Worm (Caenorhabditis elegans) whole organism, young adult: ENCODE data around the gene mmad-1.

Experiments used
- B0336.3 ChIP-seq: fragments of 200-800 bp; sonication (Bioruptor generic); IDR thresholded peaks from 2 replicates; pipeline ENCODE4 v1.3.6; 2022; ENCODE audit warnings: missing genetic modification characterization, missing compliant biosample characterization
- C17E4.6 ChIP-seq: fragments of 200-800 bp; sonication (Bioruptor generic); IDR thresholded peaks from 2 replicates; pipeline ENCODE4 v1.3.6; 2022; ENCODE audit warnings: missing genetic modification reagents, missing genetic modification characterization, missing compliant biosample characterization
- D2030.7 ChIP-seq: fragments of 200-800 bp; sonication (Bioruptor generic); IDR thresholded peaks from 2 replicates; pipeline ENCODE4 v1.3.6; 2022; ENCODE audit warnings: missing genetic modification reagents, missing genetic modification characterization, missing compliant biosample characterization
- F10E7.11 ChIP-seq: sonication (generic microtip); optimal IDR thresholded peaks from 2 replicates; lab custom pipeline; 2017; ENCODE audit warnings: mild to moderate bottlenecking, missing genetic modification characterization, moderate library complexity, missing compliant biosample characterization
- F37B4.10 ChIP-seq: fragments of 200-800 bp; sonication (Bioruptor generic); IDR thresholded peaks from 2 replicates; pipeline ENCODE4 v1.3.6; 2022; ENCODE audit warnings: missing genetic modification characterization, missing compliant biosample characterization
- F52B5.7 ChIP-seq: sonication (generic microtip); optimal IDR thresholded peaks from 2 replicates; lab custom pipeline; 2016; ENCODE audit warnings: mild to moderate bottlenecking, missing genetic modification characterization, missing compliant biosample characterization
- Y79H2A.3 ChIP-seq: fragments of 200-800 bp; sonication (Bioruptor generic); conservative IDR thresholded peaks from 2 replicates; pipeline ENCODE4 v1.3.6; 2022; ENCODE audit warnings: missing genetic modification reagents, missing genetic modification characterization, missing compliant biosample characterization
- atf-7 ChIP-seq: sonication (generic microtip); optimal IDR thresholded peaks from 2 replicates; lab custom pipeline; 2017; ENCODE audit warnings: mild to moderate bottlenecking, missing genetic modification characterization, missing compliant biosample characterization
- bed-2 ChIP-seq: fragments of 200-800 bp; sonication (Bioruptor generic); IDR thresholded peaks from 2 replicates; pipeline ENCODE4 v1.3.6; 2022; ENCODE audit warnings: missing genetic modification reagents, missing genetic modification characterization, missing compliant biosample characterization
- cebp-1 ChIP-seq, 2 experiments: fragments of 200-800 bp in 1 of 2; sonication (Bioruptor generic) in 1 of 2; sonication (generic microtip) in 1 of 2; IDR thresholded peaks in 1 of 2; optimal IDR thresholded peaks in 1 of 2; 2 replicates each; pipeline versions ENCODE4 v1.3.6 to Lab custom; 2017 to 2022; ENCODE audit warnings: missing compliant biosample characterization in 2 of 2, missing genetic modification characterization in 2 of 2, mild to moderate bottlenecking in 1 of 2, missing genetic modification reagents in 1 of 2, moderate library complexity in 1 of 2
- ceh-58 ChIP-seq: fragments of 200-800 bp; sonication (Bioruptor generic); IDR thresholded peaks from 2 replicates; pipeline ENCODE4 v1.3.6; 2022; ENCODE audit warnings: missing genetic modification characterization, missing compliant biosample characterization
- ceh-79 ChIP-seq: sonication (generic microtip); optimal IDR thresholded peaks from 2 replicates; lab custom pipeline; 2017; ENCODE audit warnings: mild to moderate bottlenecking, missing genetic modification characterization, missing compliant biosample characterization
- egl-18 ChIP-seq: fragments of 200-800 bp; sonication (Bioruptor generic); IDR thresholded peaks from 2 replicates; pipeline ENCODE4 v1.3.6; 2022; ENCODE audit warnings: missing genetic modification reagents, missing genetic modification characterization, missing compliant biosample characterization
- ekl-4 ChIP-seq: fragments of 200-800 bp; sonication (Bioruptor generic); IDR thresholded peaks from 2 replicates; pipeline ENCODE4 v1.3.6; 2022; ENCODE audit warnings: missing genetic modification reagents, missing genetic modification characterization, missing compliant biosample characterization
- fkh-3 ChIP-seq: sonication (generic microtip); optimal IDR thresholded peaks from 2 replicates; lab custom pipeline; 2016; ENCODE audit warnings: mild to moderate bottlenecking, missing genetic modification characterization, missing compliant biosample characterization
- him-1 ChIP-seq: sonication (generic microtip); optimal IDR thresholded peaks from 2 replicates; lab custom pipeline; 2016; ENCODE audit warnings: missing genotype, missing genetic modification reagents, missing genetic modification characterization, missing compliant biosample characterization
- hmg-20 ChIP-seq: fragments of 200-800 bp; sonication (Bioruptor generic); IDR thresholded peaks from 2 replicates; pipeline ENCODE4 v1.3.6; 2022; ENCODE audit warnings: missing genetic modification reagents, missing genetic modification characterization, missing compliant biosample characterization
- hsf-1 ChIP-seq: fragments of 200-800 bp; sonication (Bioruptor generic); IDR thresholded peaks from 2 replicates; pipeline ENCODE4 v1.3.6; 2022; ENCODE audit warnings: missing genetic modification reagents, missing genetic modification characterization, missing compliant biosample characterization
- lag-1 ChIP-seq: fragments of 200-800 bp; sonication (Bioruptor generic); IDR thresholded peaks from 2 replicates; pipeline ENCODE4 v1.3.6; 2022; ENCODE audit warnings: missing genetic modification reagents, missing genetic modification characterization, missing compliant biosample characterization
- lin-40 ChIP-seq: sonication (generic microtip); optimal IDR thresholded peaks from 2 replicates; lab custom pipeline; 2016; ENCODE audit warnings: missing genetic modification characterization, mild to moderate bottlenecking, missing compliant biosample characterization, missing genotype, missing genetic modification reagents
- lin-54 ChIP-seq: fragments of 200-800 bp; sonication (Bioruptor generic); optimal IDR thresholded peaks from 2 replicates; lab custom pipeline; 2018; ENCODE audit warnings: mild to moderate bottlenecking, missing genetic modification characterization, missing compliant biosample characterization
- mcd-1 ChIP-seq: fragments of 200-800 bp; sonication (Bioruptor generic); IDR thresholded peaks from 2 replicates; pipeline ENCODE4 v1.3.6; 2022; ENCODE audit warnings: missing genetic modification reagents, missing genetic modification characterization, missing compliant biosample characterization
- mes-4 ChIP-seq: sonication (generic microtip); optimal IDR thresholded peaks from 2 replicates; lab custom pipeline; 2016; ENCODE audit warnings: missing genotype, missing genetic modification characterization, missing compliant biosample characterization
- mxl-1 ChIP-seq: sonication (generic microtip); optimal IDR thresholded peaks from 2 replicates; lab custom pipeline; 2016; ENCODE audit warnings: missing genetic modification characterization, missing compliant biosample characterization
- nfya-2 ChIP-seq: fragments of 200-800 bp; sonication (Bioruptor generic); IDR thresholded peaks from 2 replicates; pipeline ENCODE4 v1.3.6; 2022; ENCODE audit warnings: missing genetic modification reagents, missing genetic modification characterization, missing compliant biosample characterization
- nfyb-1 ChIP-seq: fragments of 200-800 bp; sonication (Bioruptor generic); IDR thresholded peaks from 2 replicates; pipeline ENCODE4 v1.3.6; 2022; ENCODE audit warnings: missing genetic modification reagents, missing genetic modification characterization, missing compliant biosample characterization
- nhr-120 ChIP-seq: fragments of 200-800 bp; sonication (Bioruptor generic); IDR thresholded peaks from 2 replicates; pipeline ENCODE4 v1.3.6; 2022; ENCODE audit warnings: missing genetic modification characterization, missing compliant biosample characterization
- nhr-27 ChIP-seq: fragments of 200-800 bp; sonication (Bioruptor generic); optimal IDR thresholded peaks from 2 replicates; lab custom pipeline; 2018; ENCODE audit warnings: mild to moderate bottlenecking, missing genetic modification characterization, moderate library complexity, missing compliant biosample characterization
- repo-1 ChIP-seq: sonication (generic microtip); optimal IDR thresholded peaks from 2 replicates; lab custom pipeline; 2017; ENCODE audit warnings: mild to moderate bottlenecking, missing genetic modification characterization, missing compliant biosample characterization
- rpc-1 ChIP-seq, 2 experiments: fragments of 150-350 bp in 1 of 2; sonication (generic microtip) in 1 of 2; optimal IDR thresholded peaks; 2 replicates each; lab custom pipeline; 2014 to 2018; ENCODE audit warnings: missing biosample characterization in 1 of 2, missing genetic modification characterization in 1 of 2, missing genetic modification reagents in 1 of 2, missing genotype in 1 of 2
- somi-1 ChIP-seq: fragments of 200-800 bp; sonication (Bioruptor generic); optimal IDR thresholded peaks from 2 replicates; lab custom pipeline; 2018; ENCODE audit warnings: mild to moderate bottlenecking, missing genetic modification characterization, missing compliant biosample characterization
- sptf-2 ChIP-seq: fragments of 200-800 bp; sonication (Bioruptor generic); optimal IDR thresholded peaks from 2 replicates; lab custom pipeline; 2018; ENCODE audit warnings: mild to moderate bottlenecking, missing genetic modification characterization, missing compliant biosample characterization
- zim-3 ChIP-seq: sonication (generic microtip); optimal IDR thresholded peaks from 2 replicates; lab custom pipeline; 2017; ENCODE audit warnings: mild to moderate bottlenecking, missing genetic modification characterization, moderate library complexity, missing compliant biosample characterization

Gene mmad-1

DNA sequence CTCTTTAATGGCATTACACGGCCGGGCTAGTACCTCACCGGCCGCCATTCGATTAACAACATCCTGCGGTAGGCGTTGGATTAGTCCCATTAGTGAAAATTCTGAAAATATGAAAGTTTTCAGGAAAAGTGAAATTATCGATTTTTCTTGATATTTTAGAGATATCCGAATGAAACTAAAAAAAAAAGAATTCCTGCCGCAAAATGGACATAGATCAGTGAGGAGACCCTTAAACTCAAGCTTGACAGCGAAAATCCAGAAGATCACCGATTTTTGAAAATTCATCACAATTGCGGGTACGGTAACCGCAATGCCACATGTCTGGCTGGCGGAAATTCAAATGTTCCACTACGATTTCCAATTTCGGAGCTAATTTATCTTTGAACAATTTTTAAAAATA lies 34.3 kb downstream of the mmad-1 start, which contains the start of gene mlh-1:
mlh-1 (minus strand) TSS at position 101 of the 400 bp plus-strand sequence.
- TF ChIP-seq fkh-3 (no peak), nfyb-1 (GFP tag; lab: Robert Waterston, UW) (0 out of 2 replicates have a peak, but pooled peaks have one; percentile 18), mxl-1 (tag; lab: Kevin White, UChicago) (no peak), B0336.3 (GFP tag; lab: Robert Waterston, UW) (peak; percentile 42; the same call in 1 of the 2 replicates), ceh-79 (tag; lab: Kevin White, UChicago) (no peak), Y79H2A.3 (GFP tag; lab: Robert Waterston, UW) (0 out of 2 replicates have a peak, but pooled peaks have one; percentile 45)
- TF ChIP-seq, all 124 proteins: peak for 3

DNA sequence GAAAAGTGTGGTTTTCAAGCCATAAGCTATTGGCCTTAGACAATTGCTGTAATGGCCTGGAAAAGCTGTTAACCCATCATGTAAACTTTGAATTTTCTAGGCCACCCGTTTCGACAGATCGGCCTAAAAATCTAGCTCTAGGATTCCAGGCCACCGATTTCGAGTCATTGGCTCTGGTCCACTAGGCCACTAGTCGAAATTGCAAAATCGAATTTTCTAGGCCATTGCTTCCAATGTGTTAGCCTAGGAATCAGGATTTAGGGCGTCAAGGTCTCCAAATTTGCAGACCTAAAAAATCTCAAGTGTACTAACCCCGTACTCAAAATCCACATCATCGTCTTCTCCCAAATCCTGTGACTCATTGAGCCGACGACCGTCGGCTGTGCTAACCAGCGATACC lies 38.1 kb downstream of the mmad-1 start:
- TF ChIP-seq D2030.7 (GFP tag; lab: Robert Waterston, UW), result no peak
- no peak for TF ChIP-seq egl-18
- TF ChIP-seq hsf-1 (GFP tag; lab: Robert Waterston, UW), result no peak
- 0 out of 2 replicates have a peak, but pooled peaks have one; percentile 32 for TF ChIP-seq nfyb-1 (GFP tag; lab: Robert Waterston, UW)
- TF ChIP-seq mcd-1, result no peak
- TF ChIP-seq ceh-58, result no peak
- TF ChIP-seq lin-40 (tag; lab: Kevin White, UChicago), result no peak
- no peak for TF ChIP-seq nhr-27 (tag; lab: Kevin White, UChicago)
- no peak for TF ChIP-seq bed-2 (GFP tag; lab: Robert Waterston, UW)
- no peak for TF ChIP-seq sptf-2 (GFP tag; lab: Kevin White, UChicago)
- no peak for TF ChIP-seq rpc-1 (optimal IDR thresholded peaks at IDR 0.05; lab: Kevin White, UChicago)
- no peak for TF ChIP-seq rpc-1 (tag; optimal IDR thresholded peaks at IDR 0.05; lab: Kevin White, UChicago)
- no peak for TF ChIP-seq F37B4.10 (GFP tag; lab: Robert Waterston, UW)
- no peak for TF ChIP-seq repo-1 (tag; lab: Kevin White, UChicago)
- TF ChIP-seq nfya-2, result 0 out of 2 replicates have a peak, but pooled peaks have one; percentile 1
- no peak for TF ChIP-seq lin-54
- TF ChIP-seq C17E4.6, result no peak

DNA sequence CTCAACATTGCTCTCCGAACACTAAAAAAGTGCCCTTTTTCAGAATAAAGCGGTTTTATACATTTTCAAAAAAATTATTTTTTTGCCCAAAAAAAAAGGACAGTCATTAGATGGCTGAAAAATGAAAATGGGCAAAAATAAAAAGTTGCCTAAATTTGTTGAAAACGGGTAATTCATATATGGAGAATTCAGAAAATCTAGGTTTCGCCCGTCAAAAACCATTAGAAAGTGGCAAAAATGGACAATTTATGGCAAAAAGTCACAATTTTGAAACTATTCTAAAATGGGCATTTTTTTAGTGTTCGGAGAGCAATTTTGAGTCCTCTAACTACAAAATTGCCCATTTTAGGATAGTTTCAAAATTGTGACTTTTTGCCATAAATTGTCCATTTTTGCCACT lies 40.2 kb downstream of the mmad-1 start:
- TF ChIP-seq him-1, result peak; percentile 94

DNA sequence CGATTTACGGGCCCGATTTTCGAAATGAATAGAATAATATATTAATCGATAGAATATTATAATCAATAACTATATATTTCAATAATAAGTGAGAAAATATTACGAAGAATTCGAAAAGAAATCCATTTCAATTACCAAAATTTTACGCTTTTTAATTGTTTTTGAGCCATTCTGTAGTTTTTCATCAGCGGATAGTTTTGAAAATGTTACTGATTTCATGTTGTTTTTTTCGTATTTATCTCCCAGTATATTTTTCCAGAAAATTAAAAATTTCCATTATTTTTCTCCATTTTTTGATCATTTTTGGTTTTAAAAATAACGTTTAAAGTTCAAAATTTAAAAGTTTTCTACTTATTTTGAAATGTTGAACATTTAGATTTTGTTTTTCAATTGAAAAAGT lies 43.1 kb downstream of the mmad-1 start, which contains the start of gene T28A8.3:
T28A8.3 (plus strand) TSS at position 301 of the 400 bp plus-strand sequence.
- TF ChIP-seq mcd-1, result no peak
- TF ChIP-seq F10E7.11 (tag; lab: Kevin White, UChicago), result no peak
- TF ChIP-seq F52B5.7 (tag; lab: Kevin White, UChicago), result no peak
- TF ChIP-seq atf-7 (tag; lab: Kevin White, UChicago), result no peak
- no peak for TF ChIP-seq hmg-20 (GFP tag; lab: Robert Waterston, UW)
- TF ChIP-seq, all 124 proteins: peak for 0

DNA sequence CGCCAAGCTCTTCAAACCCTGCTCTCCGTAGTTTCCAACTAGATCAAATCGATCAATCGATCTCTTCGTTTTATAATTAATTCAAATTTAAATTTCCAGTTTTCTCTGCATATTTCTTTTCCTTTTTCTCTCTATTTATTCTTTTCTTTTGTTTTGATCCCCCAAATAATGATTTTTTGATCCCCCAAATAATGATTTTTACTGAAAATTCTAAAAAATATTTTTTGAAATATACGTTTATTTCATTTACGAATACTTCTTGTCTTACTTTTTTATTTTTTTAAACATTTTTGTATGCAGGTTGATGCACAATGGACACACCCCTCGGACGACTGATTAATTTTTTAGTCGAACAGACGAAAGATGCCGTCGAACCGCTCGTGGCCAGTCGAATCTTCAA lies 45.4 kb downstream of the mmad-1 start, which contains the start of gene T28A8.4:
T28A8.4 (plus strand) TSS at position 301 of the 400 bp plus-strand sequence.
- TF ChIP-seq zim-3 (tag; lab: Kevin White, UChicago), result no peak
- no peak for TF ChIP-seq nhr-120 (GFP tag; lab: Robert Waterston, UW)
- no peak for TF ChIP-seq somi-1
- TF ChIP-seq mes-4 (tag; lab: Kevin White, UChicago), result no peak
- no peak for TF ChIP-seq cebp-1 (GFP tag; IDR thresholded peaks at IDR 0.05; lab: Robert Waterston, UW)
- TF ChIP-seq cebp-1 (tag; optimal IDR thresholded peaks at IDR 0.05; lab: Kevin White, UChicago), result no peak
- no peak for TF ChIP-seq lag-1 (GFP tag; lab: Robert Waterston, UW)
- no peak for TF ChIP-seq ekl-4
